Worm (Caenorhabditis elegans) whole organism, L3 larva: ENCODE results near the gene msd-2.

Source experiments
- ZK546.5 ChIP-seq: sonication (generic microtip); optimal IDR thresholded peaks from 2 replicates; lab custom pipeline; 2017; ENCODE audit warnings: missing biosample characterization, missing genetic modification characterization
- daf-12 ChIP-seq: fragments of 150-350 bp; optimal IDR thresholded peaks from 2 replicates; lab custom pipeline; 2014; ENCODE audit warnings: missing biosample characterization, missing genetic modification reagents, missing genetic modification characterization
- elt-2 ChIP-seq: sonication (generic microtip); optimal IDR thresholded peaks from 2 replicates; lab custom pipeline; 2016; ENCODE audit warnings: missing genetic modification reagents, mild to moderate bottlenecking, missing genetic modification characterization, missing compliant biosample characterization
- fkh-10 ChIP-seq: sonication (generic microtip); optimal IDR thresholded peaks from 2 replicates; lab custom pipeline; 2017; ENCODE audit warnings: missing biosample characterization, missing genetic modification reagents, missing genetic modification characterization
- mdl-1 ChIP-seq: fragments of 150-350 bp; optimal IDR thresholded peaks from 2 replicates; lab custom pipeline; 2014; ENCODE audit warnings: missing biosample characterization, missing genetic modification characterization
- pha-4 ChIP-seq: fragments of 150-350 bp; optimal IDR thresholded peaks from 2 replicates; lab custom pipeline; 2014; ENCODE audit warnings: missing biosample characterization, missing genetic modification reagents, missing genetic modification characterization
- pqm-1 ChIP-seq: fragments of 150-350 bp; optimal IDR thresholded peaks from 2 replicates; lab custom pipeline; 2017; ENCODE audit warnings: missing biosample characterization, missing genetic modification characterization, inconsistent platforms
- skn-1 ChIP-seq: fragments of 150-350 bp; optimal IDR thresholded peaks from 2 replicates; lab custom pipeline; 2014; ENCODE audit warnings: missing biosample characterization, missing genetic modification characterization

DNA sequence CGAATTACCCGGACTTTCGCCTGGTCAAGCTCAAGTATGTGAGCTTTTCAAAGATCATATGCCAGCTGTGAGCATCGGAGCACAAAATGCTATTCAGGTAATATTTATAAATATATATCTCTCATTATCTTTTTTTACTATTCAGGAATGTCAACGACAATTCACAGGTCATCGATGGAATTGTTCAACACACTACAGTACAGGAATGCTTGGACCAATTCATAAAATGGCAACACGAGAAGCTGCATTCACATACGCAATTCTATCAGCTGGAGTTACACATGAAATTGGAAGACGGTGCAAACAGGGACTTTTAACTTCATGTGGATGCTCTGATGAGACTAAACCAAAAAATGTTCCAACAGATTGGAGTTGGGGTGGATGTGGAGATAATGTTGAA is 39.4 kb downstream of the msd-2 start:
- no peak for TF ChIP-seq pqm-1 (tag; lab: Kevin White, UChicago)
- TF ChIP-seq mdl-1 (tag; lab: Kevin White, UChicago), result no peak
- no peak for TF ChIP-seq daf-12 (tag; lab: Kevin White, UChicago)
- no peak for TF ChIP-seq elt-2 (tag; lab: Kevin White, UChicago)
- no peak for TF ChIP-seq ZK546.5 (tag; lab: Kevin White, UChicago)
- no peak for TF ChIP-seq fkh-10 (GFP tag; lab: Kevin White, UChicago)
- TF ChIP-seq pha-4 (tag; lab: Kevin White, UChicago), result no peak
- TF ChIP-seq skn-1 (tag; lab: Kevin White, UChicago), result no peak
